Worm (Caenorhabditis elegans): ENCODE measurements around the gene asp-6.

Gene asp-6

DNA sequence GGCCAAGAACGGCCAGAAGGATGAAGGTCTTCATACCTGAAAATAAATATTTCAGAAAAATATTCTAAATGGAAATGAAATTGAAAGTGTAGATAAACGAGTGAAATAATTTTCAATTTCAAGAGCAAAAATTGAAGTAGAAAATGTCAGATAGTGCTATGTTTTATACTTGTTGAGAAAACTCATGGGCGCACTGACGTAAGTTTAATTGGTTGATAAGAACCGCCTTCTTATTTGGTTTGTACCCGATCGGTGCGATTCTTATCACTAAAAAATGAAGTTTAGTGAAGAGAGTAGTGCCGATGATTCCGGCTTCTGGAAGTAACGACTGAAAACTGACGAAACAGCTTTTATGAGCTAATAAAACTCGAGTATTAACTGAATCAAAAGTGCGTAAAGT, at the start of gene asp-6, which contains the start of gene asp-12:
TSS of gene asp-6 (minus strand) at position 36 of the 400 bp plus-strand sequence.
TSS of gene asp-12 (plus strand) at position 309 of the 400 bp plus-strand sequence.
- TF ChIP-seq ceh-43 (GFP tag; optimal IDR thresholded peaks at IDR 0.05) = no peak

ce11 chrV:8318135-8318534, 49.4 kb upstream of the asp-6 start, which contains the start of gene clec-219:
TSS of gene clec-219 (plus strand) at chrV:8318435.
- no peak for TF ChIP-seq blmp-1 (tag; optimal IDR thresholded peaks at IDR 0.05)
- TF ChIP-seq mep-1 (tag; optimal IDR thresholded peaks at IDR 0.05) = no peak
- TF ChIP-seq ham-2 (GFP tag; optimal IDR thresholded peaks at IDR 0.05) = no peak
- TF ChIP-seq snpc-4 (tag; optimal IDR thresholded peaks at IDR 0.05) = no peak
- no peak for TF ChIP-seq tbx-8 (GFP tag; optimal IDR thresholded peaks at IDR 0.05)
- TF ChIP-seq flh-1 (GFP tag; optimal IDR thresholded peaks at IDR 0.05) = no peak
- no peak for TF ChIP-seq pha-4 (tag; optimal IDR thresholded peaks at IDR 0.05)
- no peak for TF ChIP-seq lin-13 (tag; optimal IDR thresholded peaks at IDR 0.05)
- TF ChIP-seq ceh-83 (GFP tag; optimal IDR thresholded peaks at IDR 0.05) = no peak

- TF ChIP-seq ceh-43 (GFP tag; optimal IDR thresholded peaks at IDR 0.05) = no peak
- TF ChIP-seq bed-3 (GFP tag; optimal IDR thresholded peaks at IDR 0.05) = no peak
- no peak for TF ChIP-seq nhr-237 (tag; optimal IDR thresholded peaks at IDR 0.05)
- TF ChIP-seq flh-1 (GFP tag; optimal IDR thresholded peaks at IDR 0.05) = no peak
- no peak for TF ChIP-seq nhr-28 (tag; optimal IDR thresholded peaks at IDR 0.05)
- TF ChIP-seq tbx-8 (GFP tag; optimal IDR thresholded peaks at IDR 0.05) = no peak
Measured at ce11 chrV:8311210-8311609, 42.5 kb upstream of the asp-6 start, which contains the start of gene W02D7.12. TSS of gene W02D7.12 (plus strand) at chrV:8311510.

DNA sequence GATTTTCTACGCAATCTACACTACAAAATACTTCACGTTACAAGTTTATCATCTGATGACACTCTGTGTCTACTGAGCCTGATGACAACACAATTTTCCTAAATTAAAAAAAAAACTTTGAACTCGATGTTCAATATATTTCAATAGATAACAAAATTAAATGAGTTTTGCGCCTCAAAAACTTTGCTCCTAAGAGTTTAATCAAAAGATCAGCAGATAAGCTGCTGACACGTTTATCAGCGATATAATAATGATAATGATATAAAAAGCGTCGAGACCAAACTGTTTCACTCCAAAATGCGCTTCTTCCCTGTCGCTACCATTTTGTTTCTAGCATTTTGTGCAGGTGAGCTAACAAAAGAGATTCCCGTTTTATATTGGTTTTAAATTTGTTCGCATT, 38.9 kb upstream of the asp-6 start, which contains the start of gene clec-218:
TSS of gene clec-218 (plus strand) at position 262 of the 400 bp plus-strand sequence.
- TF ChIP-seq drap-1 (GFP tag; optimal IDR thresholded peaks at IDR 0.05) (no peak), elt-3 (tag; optimal IDR thresholded peaks at IDR 0.05) (no peak), bed-3 (GFP tag; optimal IDR thresholded peaks at IDR 0.05) (no peak), ztf-11 (tag; optimal IDR thresholded peaks at IDR 0.05) (no peak), mep-1 (tag; optimal IDR thresholded peaks at IDR 0.05) (no peak), flh-1 (GFP tag; optimal IDR thresholded peaks at IDR 0.05) (no peak), elt-1 (tag; optimal IDR thresholded peaks at IDR 0.05; ENCODE audit: borderline replicate concordance, insufficient read depth) (no peak)

DNA sequence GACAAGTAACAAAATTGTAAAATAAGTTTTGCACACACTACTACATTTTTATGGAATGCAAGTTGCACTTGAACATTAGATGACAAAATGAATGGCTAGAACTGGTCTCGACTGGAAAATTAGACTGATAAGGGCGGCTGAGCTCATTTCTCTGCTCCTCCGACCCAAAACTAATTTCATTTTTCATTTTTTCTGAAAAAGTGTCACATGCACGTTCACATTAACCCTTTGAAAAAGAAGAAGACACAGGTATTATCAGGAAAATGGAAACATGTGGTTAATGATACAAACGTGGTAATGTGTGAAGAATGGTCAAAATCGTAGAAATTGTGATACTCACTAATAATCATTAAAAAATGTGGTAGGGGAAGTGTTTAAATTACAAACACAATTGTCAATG, 38.3 kb upstream of the asp-6 start:
- no peak for TF ChIP-seq cnd-1 (tag; optimal IDR thresholded peaks at IDR 0.05)
- no peak for TF ChIP-seq pha-4 (tag; optimal IDR thresholded peaks at IDR 0.05)
- TF ChIP-seq mab-5 (tag; optimal IDR thresholded peaks at IDR 0.05) = no peak
- TF ChIP-seq ztf-11 (tag; optimal IDR thresholded peaks at IDR 0.05) = no peak
- TF ChIP-seq ham-2 (GFP tag; optimal IDR thresholded peaks at IDR 0.05) = no peak
- no peak for TF ChIP-seq M03D4.4 (tag; optimal IDR thresholded peaks at IDR 0.05)
- no peak for TF ChIP-seq elt-3 (tag; optimal IDR thresholded peaks at IDR 0.05)
- TF ChIP-seq drap-1 (GFP tag; optimal IDR thresholded peaks at IDR 0.05) = no peak
- TF ChIP-seq hlh-1 (tag; optimal IDR thresholded peaks at IDR 0.05) = no peak
- TF ChIP-seq bed-3 (GFP tag; optimal IDR thresholded peaks at IDR 0.05) = no peak
- TF ChIP-seq nhr-2 (tag; optimal IDR thresholded peaks at IDR 0.05) = no peak
- no peak for TF ChIP-seq nhr-76 (tag; optimal IDR thresholded peaks at IDR 0.05)
- no peak for TF ChIP-seq sem-2 (GFP tag; optimal IDR thresholded peaks at IDR 0.05)
- TF ChIP-seq ceh-83 (GFP tag; optimal IDR thresholded peaks at IDR 0.05) = no peak
- no peak for TF ChIP-seq lin-13 (tag; optimal IDR thresholded peaks at IDR 0.05)

DNA sequence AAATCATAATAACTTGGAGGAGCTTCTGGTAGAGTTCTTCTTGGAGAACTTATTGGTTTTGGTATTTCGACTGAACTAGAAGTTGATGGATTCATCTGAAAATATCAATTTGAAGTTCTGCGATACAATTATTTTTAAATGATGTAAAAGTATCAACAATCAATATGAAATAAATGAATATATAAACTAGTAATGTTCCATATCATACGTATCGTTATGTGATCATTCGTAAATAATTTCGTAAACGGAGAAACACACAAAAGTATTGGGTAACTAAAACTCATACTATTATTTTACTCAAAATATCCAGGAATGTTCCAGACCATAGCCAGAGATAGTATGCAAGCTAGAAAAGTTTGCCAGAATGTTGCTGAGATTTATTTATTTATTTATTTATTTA, 37.6 kb upstream of the asp-6 start, which contains the start of gene W02D7.8:
TSS of gene W02D7.8 (minus strand) at position 101 of the 400 bp plus-strand sequence.
- no peak for TF ChIP-seq tbx-8 (GFP tag; optimal IDR thresholded peaks at IDR 0.05)
- no peak for TF ChIP-seq ztf-11 (tag; optimal IDR thresholded peaks at IDR 0.05)
- no peak for TF ChIP-seq ceh-39 (tag; optimal IDR thresholded peaks at IDR 0.05)
- TF ChIP-seq unc-39 (tag; optimal IDR thresholded peaks at IDR 0.05) = no peak
- TF ChIP-seq mab-5 (tag; optimal IDR thresholded peaks at IDR 0.05) = no peak
- no peak for TF ChIP-seq M03D4.4 (tag; optimal IDR thresholded peaks at IDR 0.05)
- no peak for TF ChIP-seq lin-13 (tag; optimal IDR thresholded peaks at IDR 0.05)

- no peak for TF ChIP-seq drap-1 (GFP tag; optimal IDR thresholded peaks at IDR 0.05)
- TF ChIP-seq mab-5 (tag; optimal IDR thresholded peaks at IDR 0.05) = no peak
- TF ChIP-seq snpc-4 (tag; optimal IDR thresholded peaks at IDR 0.05) = no peak
- no peak for TF ChIP-seq tbx-8 (GFP tag; optimal IDR thresholded peaks at IDR 0.05)
- TF ChIP-seq ceh-39 (tag; optimal IDR thresholded peaks at IDR 0.05) = no peak
- no peak for TF ChIP-seq sem-2 (GFP tag; optimal IDR thresholded peaks at IDR 0.05)
- TF ChIP-seq flh-1 (GFP tag; optimal IDR thresholded peaks at IDR 0.05) = no peak
Measured at ce11 chrV:8305940-8306339, 37.2 kb upstream of the asp-6 start.
